Fruit fly (Drosophila melanogaster): ENCODE data around the gene crim.

dm6 chr3L:11692853-11693252 is 18.3 kb downstream of the crim start:
- TF ChIP-seq nerfin-1 (tag; optimal IDR thresholded peaks at IDR 0.05), result no peak
- no peak for TF ChIP-seq sima (GFP tag; optimal IDR thresholded peaks at IDR 0.05)

All from whole organism, embryonic.